Worm (Caenorhabditis elegans): Measurements from ENCODE around the gene cku-70.
"Not testable (repeated sequence)": the region's sequence is repeated elsewhere in the genome, so short reads cannot be mapped to it uniquely, and the experiment has no call there.

DNA sequence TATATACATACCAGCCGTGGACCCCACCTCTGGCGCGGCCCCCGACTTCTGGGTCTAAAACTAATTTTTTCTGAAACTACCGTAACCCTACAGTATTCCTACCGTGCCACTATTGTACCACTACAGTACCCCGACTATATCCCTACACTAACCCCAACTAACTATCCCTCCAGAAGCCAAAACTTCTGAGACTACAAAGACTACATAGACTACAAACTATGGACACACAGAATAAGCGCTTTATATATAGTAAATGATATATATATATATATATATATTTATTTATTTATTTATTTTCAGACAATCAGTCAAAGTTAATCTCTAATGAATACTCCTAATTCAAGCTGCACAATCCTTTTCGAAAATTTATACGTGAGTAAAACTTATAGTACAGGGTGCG, 23.2 kb upstream of the cku-70 start, which contains the start of gene pha-1:
- not testable (repeated sequence) for TF ChIP-seq unc-62 (GFP tag; optimal IDR thresholded peaks at IDR 0.05); nhr-67 (tag; optimal IDR thresholded peaks at IDR 0.05); mdl-1 (tag; optimal IDR thresholded peaks at IDR 0.05); ceh-9 (tag; optimal IDR thresholded peaks at IDR 0.05); elt-3 (tag; optimal IDR thresholded peaks at IDR 0.05); nhr-28 (tag; optimal IDR thresholded peaks at IDR 0.05); R02D3.7 (tag; optimal IDR thresholded peaks at IDR 0.05); zag-1 (tag; optimal IDR thresholded peaks at IDR 0.05); unc-39 (tag; optimal IDR thresholded peaks at IDR 0.05); nfya-1 (tag; optimal IDR thresholded peaks at IDR 0.05; ENCODE audit: insufficient read depth); elt-1 (tag; optimal IDR thresholded peaks at IDR 0.05)
